Fruit fly (Drosophila melanogaster): ENCODE measurements around the gene meep.

dm6 chr3L:1166945-1167913, 35.6 kb downstream of the meep start:
- TF ChIP-seq Mio (GFP tag; optimal IDR thresholded peaks at IDR 0.05) (no peak), usp (GFP tag; optimal IDR thresholded peaks at IDR 0.05) (no peak), fru (GFP tag; optimal IDR thresholded peaks at IDR 0.05) (peak; percentile 39), CrebA (GFP tag; optimal IDR thresholded peaks at IDR 0.05; ENCODE audit: borderline replicate concordance) (no peak), rgr (GFP tag; optimal IDR thresholded peaks at IDR 0.05) (peak; percentile 9), OdsH (GFP tag; optimal IDR thresholded peaks at IDR 0.05) (peak; percentile 18), pan (optimal IDR thresholded peaks at IDR 0.05) (no peak), br (GFP tag; optimal IDR thresholded peaks at IDR 0.05) (no peak), brk (GFP tag; optimal IDR thresholded peaks at IDR 0.05) (no peak), Myc (optimal IDR thresholded peaks at IDR 0.05) (no peak), lola (GFP tag; optimal IDR thresholded peaks at IDR 0.05) (no peak), sv (GFP tag; optimal IDR thresholded peaks at IDR 0.05) (no peak)
